Worm (Caenorhabditis elegans) whole organism, L1 larva: Measurements from ENCODE around the gene iffb-1.

Experiments
- aha-1 ChIP-seq: fragments of 150-350 bp; optimal IDR thresholded peaks from 2 replicates; lab custom pipeline; 2014; ENCODE audit warnings: missing biosample characterization, missing genetic modification characterization
- aly-2 ChIP-seq: fragments of 150-350 bp; optimal IDR thresholded peaks from 2 replicates; lab custom pipeline; 2014; ENCODE audit warnings: missing biosample characterization, missing genetic modification characterization
- ama-1 ChIP-seq: fragments of 150-350 bp; optimal IDR thresholded peaks from 2 replicates; lab custom pipeline; 2014
- dpl-1 ChIP-seq, 3 experiments: fragments of 150-350 bp in 2 of 3; sonication (generic microtip) in 1 of 3; optimal IDR thresholded peaks; 2 replicates each; lab custom pipeline; 2014 to 2017; ENCODE audit warnings: missing biosample characterization in 3 of 3, missing genetic modification characterization in 3 of 3, missing genetic modification reagents in 3 of 3
- hlh-17 ChIP-seq: fragments of 200-800 bp; sonication (Bioruptor generic); optimal IDR thresholded peaks from 2 replicates; lab custom pipeline; 2018; ENCODE audit warnings: missing genetic modification characterization, mild to moderate bottlenecking, missing compliant biosample characterization, moderate library complexity, borderline replicate concordance
- lin-13 ChIP-seq: fragments of 150-350 bp; optimal IDR thresholded peaks from 2 replicates; lab custom pipeline; 2014; ENCODE audit warnings: missing biosample characterization, missing genetic modification reagents, missing genetic modification characterization
- lin-15B ChIP-seq: fragments of 150-350 bp; sonication (generic microtip); optimal IDR thresholded peaks from 3 replicates; lab custom pipeline; 2014; ENCODE audit warnings: missing biosample characterization, missing genetic modification characterization
- nhr-11 ChIP-seq: fragments of 150-350 bp; optimal IDR thresholded peaks from 2 replicates; lab custom pipeline; 2014; ENCODE audit warnings: missing biosample characterization, missing genetic modification characterization
- nhr-12 ChIP-seq: sonication (generic microtip); optimal IDR thresholded peaks from 2 replicates; lab custom pipeline; 2017; ENCODE audit warnings: missing biosample characterization, missing genetic modification characterization
- rnt-1 ChIP-seq: sonication (generic microtip); optimal IDR thresholded peaks from 2 replicates; lab custom pipeline; 2016; ENCODE audit warnings: mild to moderate bottlenecking, missing genetic modification characterization, moderate library complexity, missing compliant biosample characterization
- tbx-2 ChIP-seq: sonication (generic microtip); optimal IDR thresholded peaks from 2 replicates; lab custom pipeline; 2016; ENCODE audit warnings: missing genetic modification characterization, missing compliant biosample characterization
- unc-30 ChIP-seq: sonication (generic microtip); optimal IDR thresholded peaks from 2 replicates; lab custom pipeline; 2017; ENCODE audit warnings: missing biosample characterization, missing genetic modification characterization
- unc-62 ChIP-seq: fragments of 150-350 bp; optimal IDR thresholded peaks from 2 replicates; lab custom pipeline; 2014; ENCODE audit warnings: missing biosample characterization, missing genetic modification reagents, missing genetic modification characterization
- ztf-4 ChIP-seq: fragments of 150-350 bp; optimal IDR thresholded peaks from 2 replicates; lab custom pipeline; 2014; ENCODE audit warnings: missing biosample characterization, missing genetic modification characterization

DNA sequence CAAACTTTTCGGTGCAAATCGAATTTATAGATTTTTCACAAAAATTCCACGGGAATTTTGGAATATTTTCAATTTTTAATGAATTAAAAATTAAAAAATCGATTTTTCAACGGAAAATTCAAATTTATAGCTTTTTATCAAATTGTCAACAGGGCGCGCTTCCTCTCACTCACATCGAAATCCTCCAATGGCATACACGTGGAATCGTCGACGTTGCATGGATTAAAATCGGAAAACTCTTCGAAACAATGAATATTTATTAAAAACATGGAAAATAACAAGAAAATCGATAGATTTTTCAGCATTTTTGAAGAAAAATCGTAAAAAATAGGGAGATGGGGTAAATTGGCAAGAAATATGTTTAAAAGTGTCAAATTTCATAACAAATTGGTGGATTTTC, 15.1 kb downstream of the iffb-1 start, which contains the start of gene Y54F10BM.12:
- TF ChIP-seq lin-15B = no peak
- no peak for TF ChIP-seq hlh-17 (GFP tag; lab: Kevin White, UChicago)
- TF ChIP-seq lin-13 (GFP tag; lab: Kevin White, UChicago) = no peak
- no peak for TF ChIP-seq dpl-1 (GFP tag; optimal IDR thresholded peaks at IDR 0.05; lab: Kevin White, UChicago)
- TF ChIP-seq aly-2 (tag; lab: Kevin White, UChicago) = no peak
- no peak for TF ChIP-seq ama-1 (lab: Kevin White, UChicago)
- no peak for TF ChIP-seq ztf-4 (tag; lab: Kevin White, UChicago)
- TF ChIP-seq rnt-1 (tag; lab: Kevin White, UChicago) = no peak
- TF ChIP-seq aha-1 (tag; lab: Kevin White, UChicago) = no peak
- TF ChIP-seq nhr-12 (tag; lab: Kevin White, UChicago) = no peak
- no peak for TF ChIP-seq tbx-2
- TF ChIP-seq nhr-11 (tag; lab: Kevin White, UChicago) = no peak
- no peak for TF ChIP-seq unc-62 (GFP tag; lab: Kevin White, UChicago)
- TF ChIP-seq unc-30 (tag; lab: Kevin White, UChicago) = no peak
